Worm (Caenorhabditis elegans) whole organism, young adult: ENCODE results near the gene M6.4.
A peak's percentile ranks its signal among the peaks of the same experiment; 100 is the strongest.

Source experiments
- B0019.2 ChIP-seq: fragments of 200-800 bp; sonication (Bioruptor generic); conservative IDR thresholded peaks from 2 replicates; pipeline ENCODE4 v1.3.6; 2022; ENCODE audit warnings: missing genetic modification reagents, missing genetic modification characterization, missing compliant biosample characterization
- B0035.1 ChIP-seq: sonication (generic microtip); optimal IDR thresholded peaks from 2 replicates; lab custom pipeline; 2016; ENCODE audit warnings: missing genetic modification characterization, mild to moderate bottlenecking, missing compliant biosample characterization, missing genotype, missing genetic modification reagents
- D2030.7 ChIP-seq: fragments of 200-800 bp; sonication (Bioruptor generic); IDR thresholded peaks from 2 replicates; pipeline ENCODE4 v1.3.6; 2022; ENCODE audit warnings: missing genetic modification reagents, missing genetic modification characterization, missing compliant biosample characterization
- F33H1.4 ChIP-seq: fragments of 200-800 bp; sonication (Bioruptor generic); IDR thresholded peaks from 2 replicates; pipeline ENCODE4 v1.3.6; 2022; ENCODE audit warnings: missing genetic modification reagents, missing genetic modification characterization, missing compliant biosample characterization
- F39B2.1 ChIP-seq: fragments of 200-800 bp; sonication (Bioruptor generic); IDR thresholded peaks from 2 replicates; pipeline ENCODE4 v1.3.6; 2022; ENCODE audit warnings: missing genetic modification reagents, missing genetic modification characterization, missing compliant biosample characterization
- F49E8.2 ChIP-seq: sonication (generic microtip); optimal IDR thresholded peaks from 3 replicates; lab custom pipeline; 2017; ENCODE audit warnings: missing genetic modification characterization, mild to moderate bottlenecking, missing compliant biosample characterization, antibody characterized with exemption, moderate library complexity; ENCODE audit not compliant: insufficient read depth
- F55B11.4 ChIP-seq: sonication (generic microtip); optimal IDR thresholded peaks from 2 replicates; lab custom pipeline; 2016; ENCODE audit warnings: missing compliant biosample characterization, missing genetic modification characterization, borderline replicate concordance; ENCODE audit not compliant: insufficient read depth
- F57C9.4 ChIP-seq: sonication (generic microtip); optimal IDR thresholded peaks from 2 replicates; lab custom pipeline; 2017; ENCODE audit warnings: mild to moderate bottlenecking, missing genetic modification characterization, missing compliant biosample characterization
- Y53F4B.3 ChIP-seq: fragments of 200-800 bp; sonication (Bioruptor generic); IDR thresholded peaks from 2 replicates; pipeline ENCODE4 v1.3.6; 2022; ENCODE audit warnings: missing genetic modification reagents, missing genetic modification characterization, missing compliant biosample characterization
- akir-1 ChIP-seq: fragments of 200-800 bp; sonication (Bioruptor generic); optimal IDR thresholded peaks from 2 replicates; lab custom pipeline; 2018; ENCODE audit warnings: mild to moderate bottlenecking, missing genetic modification characterization, moderate library complexity, missing compliant biosample characterization
- aptf-3 ChIP-seq: fragments of 200-800 bp; sonication (Bioruptor generic); IDR thresholded peaks from 2 replicates; pipeline ENCODE4 v1.3.6; 2022; ENCODE audit warnings: missing genetic modification characterization, missing compliant biosample characterization
- atf-7 ChIP-seq: sonication (generic microtip); optimal IDR thresholded peaks from 2 replicates; lab custom pipeline; 2017; ENCODE audit warnings: mild to moderate bottlenecking, missing genetic modification characterization, missing compliant biosample characterization
- attf-5 ChIP-seq: fragments of 200-800 bp; sonication (Bioruptor generic); optimal IDR thresholded peaks from 2 replicates; lab custom pipeline; 2018; ENCODE audit warnings: mild to moderate bottlenecking, missing genetic modification characterization, missing compliant biosample characterization
- ets-4 ChIP-seq: fragments of 200-800 bp; sonication (Bioruptor generic); optimal IDR thresholded peaks from 2 replicates; lab custom pipeline; 2018; ENCODE audit warnings: mild to moderate bottlenecking, missing genetic modification characterization, missing compliant biosample characterization
- lag-1 ChIP-seq: fragments of 200-800 bp; sonication (Bioruptor generic); IDR thresholded peaks from 2 replicates; pipeline ENCODE4 v1.3.6; 2022; ENCODE audit warnings: missing genetic modification reagents, missing genetic modification characterization, missing compliant biosample characterization
- let-526 ChIP-seq: fragments of 200-800 bp; sonication (Bioruptor generic); IDR thresholded peaks from 2 replicates; pipeline ENCODE4 v1.3.6; 2022; ENCODE audit warnings: missing genetic modification reagents, missing genetic modification characterization, missing compliant biosample characterization
- let-607 ChIP-seq, 2 experiments: fragments of 200-800 bp in 1 of 2; sonication (Bioruptor generic) in 1 of 2; sonication (generic microtip) in 1 of 2; optimal IDR thresholded peaks; 2 replicates each; lab custom pipeline; 2016 to 2018; ENCODE audit warnings: mild to moderate bottlenecking in 2 of 2, missing compliant biosample characterization in 2 of 2, missing genetic modification characterization in 2 of 2, moderate library complexity in 2 of 2, missing genotype in 1 of 2
- lin-40 ChIP-seq: sonication (generic microtip); optimal IDR thresholded peaks from 2 replicates; lab custom pipeline; 2016; ENCODE audit warnings: missing genetic modification characterization, mild to moderate bottlenecking, missing compliant biosample characterization, missing genotype, missing genetic modification reagents
- madf-10 ChIP-seq: sonication (generic microtip); optimal IDR thresholded peaks from 2 replicates; lab custom pipeline; 2016; ENCODE audit warnings: mild to moderate bottlenecking, missing genetic modification characterization, missing compliant biosample characterization
- mxl-1 ChIP-seq: sonication (generic microtip); optimal IDR thresholded peaks from 2 replicates; lab custom pipeline; 2016; ENCODE audit warnings: missing genetic modification characterization, missing compliant biosample characterization
- nfya-1 ChIP-seq: sonication (generic microtip); optimal IDR thresholded peaks from 2 replicates; lab custom pipeline; 2017; ENCODE audit warnings: antibody characterized with exemption, missing compliant biosample characterization, missing genetic modification characterization, borderline replicate concordance; ENCODE audit not compliant: insufficient read depth
- nhr-120 ChIP-seq: fragments of 200-800 bp; sonication (Bioruptor generic); IDR thresholded peaks from 2 replicates; pipeline ENCODE4 v1.3.6; 2022; ENCODE audit warnings: missing genetic modification characterization, missing compliant biosample characterization
- nhr-27 ChIP-seq: fragments of 200-800 bp; sonication (Bioruptor generic); optimal IDR thresholded peaks from 2 replicates; lab custom pipeline; 2018; ENCODE audit warnings: mild to moderate bottlenecking, missing genetic modification characterization, moderate library complexity, missing compliant biosample characterization
- nhr-90 ChIP-seq: sonication (generic microtip); optimal IDR thresholded peaks from 2 replicates; lab custom pipeline; 2016; ENCODE audit warnings: missing genotype, mild to moderate bottlenecking, missing genetic modification characterization, missing compliant biosample characterization
- rec-8 ChIP-seq, 2 experiments: sonication (generic microtip); optimal IDR thresholded peaks; 2 replicates each; lab custom pipeline; 2016; ENCODE audit warnings: mild to moderate bottlenecking in 2 of 2, missing genetic modification characterization in 2 of 2, missing genetic modification reagents in 2 of 2, missing genotype in 2 of 2, missing biosample characterization in 1 of 2, missing compliant biosample characterization in 1 of 2, moderate library complexity in 1 of 2
- sea-2 ChIP-seq: fragments of 200-800 bp; sonication (Bioruptor generic); IDR thresholded peaks from 2 replicates; pipeline ENCODE4 v1.3.6; 2022; ENCODE audit warnings: missing genetic modification characterization, missing compliant biosample characterization
- snpc-1.1 ChIP-seq: sonication (generic microtip); optimal IDR thresholded peaks from 2 replicates; lab custom pipeline; 2017; ENCODE audit warnings: missing genetic modification characterization, mild to moderate bottlenecking, missing compliant biosample characterization, antibody characterized with exemption, moderate library complexity, missing genotype, missing genetic modification reagents; ENCODE audit not compliant: insufficient read depth
- snpc-1.3 ChIP-seq: sonication (generic microtip); optimal IDR thresholded peaks from 2 replicates; lab custom pipeline; 2017; ENCODE audit warnings: missing genetic modification characterization, mild to moderate bottlenecking, missing compliant biosample characterization, antibody characterized with exemption, moderate library complexity, missing genotype, missing genetic modification reagents; ENCODE audit not compliant: insufficient read depth
- sptf-2 ChIP-seq: fragments of 200-800 bp; sonication (Bioruptor generic); optimal IDR thresholded peaks from 2 replicates; lab custom pipeline; 2018; ENCODE audit warnings: mild to moderate bottlenecking, missing genetic modification characterization, missing compliant biosample characterization
- tbp1 ChIP-seq: fragments of 200-800 bp; sonication (Bioruptor generic); optimal IDR thresholded peaks from 2 replicates; lab custom pipeline; 2018; ENCODE audit warnings: mild to moderate bottlenecking, missing genetic modification characterization, missing compliant biosample characterization
- xnd-1 ChIP-seq: sonication (generic microtip); optimal IDR thresholded peaks from 2 replicates; lab custom pipeline; 2016; ENCODE audit warnings: missing genotype, missing genetic modification reagents, missing genetic modification characterization, missing compliant biosample characterization
- zfh-2 ChIP-seq: fragments of 200-800 bp; sonication (Bioruptor generic); conservative IDR thresholded peaks from 2 replicates; pipeline ENCODE4 v1.3.6; 2022; ENCODE audit warnings: missing genetic modification reagents, missing genetic modification characterization, missing compliant biosample characterization
- zim-3 ChIP-seq: sonication (generic microtip); optimal IDR thresholded peaks from 2 replicates; lab custom pipeline; 2017; ENCODE audit warnings: mild to moderate bottlenecking, missing genetic modification characterization, moderate library complexity, missing compliant biosample characterization
- ztf-22 ChIP-seq: fragments of 200-800 bp; sonication (Bioruptor generic); optimal IDR thresholded peaks from 2 replicates; lab custom pipeline; 2018; ENCODE audit warnings: mild to moderate bottlenecking, missing genetic modification characterization, moderate library complexity, missing compliant biosample characterization
- ztf-3 ChIP-seq: fragments of 200-800 bp; sonication (Bioruptor generic); optimal IDR thresholded peaks from 2 replicates; lab custom pipeline; 2018; ENCODE audit warnings: mild to moderate bottlenecking, missing genetic modification characterization, missing compliant biosample characterization
- ztf-6 ChIP-seq: fragments of 200-800 bp; sonication (Bioruptor generic); IDR thresholded peaks from 2 replicates; pipeline ENCODE4 v1.3.6; 2022; ENCODE audit warnings: missing genetic modification reagents, missing genetic modification characterization, missing compliant biosample characterization

Gene M6.4

DNA sequence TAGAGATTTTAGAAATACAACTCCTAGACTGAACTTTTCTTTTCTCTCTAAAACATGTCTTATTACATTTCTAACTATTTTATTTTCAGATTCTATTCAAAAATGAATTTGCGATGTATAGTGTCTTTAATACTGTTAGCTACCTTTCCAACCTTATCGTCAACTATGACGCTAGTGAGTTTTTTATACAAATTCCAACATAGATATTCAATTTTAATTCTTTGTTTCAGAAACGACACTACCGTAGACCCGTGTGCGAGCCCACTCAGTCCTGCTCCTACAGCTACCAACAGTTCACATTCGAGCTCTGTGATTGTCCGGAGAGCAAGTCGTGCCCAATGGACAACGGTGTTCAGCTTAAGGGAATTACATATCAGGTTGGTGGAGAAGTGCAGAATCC, at the start of gene M6.4:
Gene M6.4, plus strand, starts transcription at position 55 of the 400 bp plus-strand sequence.
- no peak for TF ChIP-seq B0035.1 (tag; lab: Kevin White, UChicago)

DNA sequence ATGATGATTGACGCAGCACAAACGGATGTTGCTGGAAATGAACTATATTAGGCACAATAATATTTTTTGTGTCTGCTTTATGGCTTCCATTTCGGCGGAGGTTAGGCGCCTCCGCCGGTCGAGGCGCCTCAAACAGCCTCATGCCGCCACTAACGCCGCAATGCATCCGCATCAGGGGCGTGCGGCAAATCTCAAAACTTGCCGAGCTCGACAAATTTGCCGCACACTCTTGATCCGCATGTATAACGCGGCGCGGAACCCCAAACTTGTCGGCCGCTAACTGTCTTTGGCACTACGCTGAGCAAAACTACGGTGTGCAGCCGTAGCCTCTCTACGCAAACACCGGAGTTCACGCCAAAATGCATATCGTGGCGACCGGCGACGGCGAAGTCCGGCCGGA, 47.2 kb upstream of the M6.4 start:
- no peak for TF ChIP-seq sptf-2 (GFP tag; lab: Kevin White, UChicago)
- TF ChIP-seq ets-4 = no peak
- TF ChIP-seq zfh-2 (GFP tag; lab: Robert Waterston, UW) = peak; percentile 75

DNA sequence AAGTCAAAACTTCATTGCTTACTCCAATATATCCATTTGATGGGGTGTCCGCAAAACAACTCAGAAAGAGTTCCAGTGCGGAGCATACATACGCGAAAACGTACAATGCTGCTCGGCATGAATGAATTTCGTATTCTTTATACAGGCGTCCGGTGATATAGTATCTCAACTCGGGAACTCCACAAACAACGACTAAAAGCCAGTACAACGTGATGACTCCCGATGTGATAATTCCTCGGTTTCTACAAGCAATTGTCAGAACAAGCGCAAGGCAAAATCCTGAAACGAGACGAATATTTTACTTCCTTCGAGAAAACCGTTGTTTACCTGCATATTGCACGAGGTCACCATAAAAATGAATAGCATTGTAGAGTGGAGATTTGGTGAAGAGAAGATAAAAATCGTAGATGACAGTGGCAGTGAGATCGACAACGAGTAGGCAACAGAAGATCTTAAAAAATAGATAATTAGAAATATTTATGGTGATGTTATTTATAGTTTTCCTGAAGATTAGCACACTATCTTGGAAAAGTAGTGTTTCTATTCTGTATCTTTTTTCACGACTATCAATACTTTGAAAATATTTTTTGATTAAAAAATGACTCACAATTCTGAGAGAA, 43.3 kb upstream of the M6.4 start:
- no peak for TF ChIP-seq F49E8.2 (tag; lab: Kevin White, UChicago)
- TF ChIP-seq F33H1.4 = no peak
- TF ChIP-seq F55B11.4 (tag; lab: Kevin White, UChicago) = no peak
- TF ChIP-seq akir-1 = no peak
- no peak for TF ChIP-seq atf-7
- TF ChIP-seq nhr-120 (GFP tag; lab: Robert Waterston, UW) = no peak
- TF ChIP-seq B0019.2 (GFP tag; lab: Robert Waterston, UW) = no peak
- no peak for TF ChIP-seq mxl-1 (tag; lab: Kevin White, UChicago)
- no peak for TF ChIP-seq lin-40 (tag; lab: Kevin White, UChicago)
- TF ChIP-seq zim-3 (tag; lab: Kevin White, UChicago) = no peak
- TF ChIP-seq attf-5 (GFP tag; lab: Kevin White, UChicago) = no peak
- TF ChIP-seq nfya-1 (tag; lab: Kevin White, UChicago) = no peak
- TF ChIP-seq Y53F4B.3 (GFP tag; lab: Robert Waterston, UW) = no peak
- no peak for TF ChIP-seq let-607 (tag; optimal IDR thresholded peaks at IDR 0.05; lab: Kevin White, UChicago)
- no peak for TF ChIP-seq xnd-1 (tag; lab: Kevin White, UChicago)
- TF ChIP-seq snpc-1.1 (tag; lab: Kevin White, UChicago) = no peak
- no peak for TF ChIP-seq ztf-3 (GFP tag; lab: Kevin White, UChicago)

DNA sequence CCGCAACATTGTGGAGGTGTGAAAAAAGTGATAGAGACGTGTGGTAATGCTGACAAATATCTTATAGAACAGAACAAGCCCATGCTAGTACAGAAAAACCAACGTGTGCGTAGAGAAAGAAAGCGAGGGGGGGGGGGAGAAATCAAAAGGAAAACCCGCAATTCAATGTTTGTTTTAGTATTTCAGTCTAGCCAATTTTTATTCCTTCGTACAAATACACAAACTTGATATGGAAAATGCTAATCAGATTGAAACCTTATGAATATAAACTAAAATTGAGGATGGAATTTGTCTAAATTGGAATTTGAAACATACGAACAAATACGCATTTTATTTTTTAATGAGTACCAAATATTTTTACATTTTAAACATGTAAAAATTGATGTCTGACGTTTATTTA, 41.2 kb upstream of the M6.4 start, which contains the start of gene mrp-1:
Gene mrp-1, minus strand, starts transcription at position 101 of the 400 bp plus-strand sequence.
- TF ChIP-seq rec-8 (tag; optimal IDR thresholded peaks at IDR 0.05; lab: Kevin White, UChicago) (no peak), let-526 (GFP tag; lab: Robert Waterston, UW) (no peak), zim-3 (tag; lab: Kevin White, UChicago) (no peak)

DNA sequence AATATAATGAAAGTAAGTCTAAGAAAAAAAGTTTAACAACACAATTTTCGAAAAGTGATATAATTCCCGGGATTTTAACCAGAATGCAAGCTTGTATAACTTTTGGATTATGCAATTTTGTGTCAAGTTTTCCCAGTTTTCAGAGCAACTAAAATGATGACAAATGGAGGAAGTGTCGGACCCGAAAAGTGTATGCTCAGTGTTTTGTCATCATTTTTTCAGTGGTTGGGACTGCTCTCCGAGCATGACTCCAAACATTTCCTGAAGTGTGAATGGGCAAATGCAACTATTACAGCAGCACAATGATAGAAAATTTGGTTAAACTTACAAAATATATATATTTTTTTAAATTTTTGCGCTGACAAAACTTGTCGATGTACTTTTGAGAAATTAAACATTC, 37.9 kb upstream of the M6.4 start:
- TF ChIP-seq D2030.7 (no peak), nhr-27 (tag; lab: Kevin White, UChicago) (no peak), sptf-2 (GFP tag; lab: Kevin White, UChicago) (no peak), sea-2 (no peak), madf-10 (tag; lab: Kevin White, UChicago) (no peak), F57C9.4 (tag; lab: Kevin White, UChicago) (no peak), nhr-90 (tag; lab: Kevin White, UChicago) (no peak), snpc-1.3 (tag; lab: Kevin White, UChicago) (no peak), aptf-3 (GFP tag; lab: Robert Waterston, UW) (no peak), ztf-22 (no peak), ztf-6 (GFP tag; lab: Robert Waterston, UW) (no peak), tbp1 (GFP tag; lab: Kevin White, UChicago) (no peak), F39B2.1 (GFP tag; lab: Robert Waterston, UW) (no peak), lag-1 (GFP tag; lab: Robert Waterston, UW) (no peak)
